Worm (Caenorhabditis elegans) whole organism, L4 larva: ENCODE data around the gene R11G11.16.

Source experiments
- F44E2.7 ChIP-seq: fragments of 200-800 bp; sonication (Bioruptor generic); IDR thresholded peaks from 2 replicates; pipeline ENCODE4 v2.1.2; 2022; ENCODE audit warnings: missing genetic modification characterization, missing compliant biosample characterization
- T26A8.4 ChIP-seq: fragments of 200-800 bp; sonication (Bioruptor generic); IDR thresholded peaks from 2 replicates; pipeline ENCODE4 v1.3.6; 2022; ENCODE audit warnings: missing genetic modification characterization, missing compliant biosample characterization
- Y105C5A.15 ChIP-seq: fragments of 200-800 bp; sonication (Bioruptor generic); IDR thresholded peaks from 2 replicates; pipeline ENCODE4 v1.3.6; 2022; ENCODE audit warnings: missing genetic modification characterization, missing compliant biosample characterization
- Y5F2A.4 ChIP-seq: fragments of 200-800 bp; sonication (Bioruptor generic); optimal IDR thresholded peaks from 2 replicates; lab custom pipeline; 2018; ENCODE audit warnings: mild to moderate bottlenecking, missing genetic modification characterization, missing compliant biosample characterization
- ceh-20 ChIP-seq: fragments of 200-800 bp; sonication (Bioruptor generic); IDR thresholded peaks from 2 replicates; pipeline ENCODE4 v1.3.6; 2022; ENCODE audit warnings: missing genetic modification reagents, missing genetic modification characterization, missing compliant biosample characterization
- ceh-44 ChIP-seq: fragments of 200-800 bp; sonication (Bioruptor generic); IDR thresholded peaks from 2 replicates; pipeline ENCODE4 v1.3.6; 2022; ENCODE audit warnings: missing genetic modification reagents, missing genetic modification characterization, missing compliant biosample characterization
- ceh-62 ChIP-seq: sonication (generic microtip); optimal IDR thresholded peaks from 2 replicates; lab custom pipeline; 2017; ENCODE audit warnings: missing biosample characterization, missing genetic modification characterization
- ces-1 ChIP-seq: fragments of 150-350 bp; sonication (generic microtip); optimal IDR thresholded peaks from 4 replicates; lab custom pipeline; 2014; ENCODE audit warnings: missing biosample characterization, missing genetic modification reagents, missing genetic modification characterization
- cey-2 ChIP-seq: sonication (generic microtip); optimal IDR thresholded peaks from 3 replicates; lab custom pipeline; 2017; ENCODE audit warnings: missing genetic modification characterization, mild to moderate bottlenecking, missing compliant biosample characterization, antibody characterized with exemption, borderline replicate concordance; ENCODE audit not compliant: insufficient read depth
- daf-16 ChIP-seq, 3 experiments: sonication (generic microtip); optimal IDR thresholded peaks; 2 replicates each; lab custom pipeline; 2016 to 2017; ENCODE audit warnings: missing genetic modification characterization in 3 of 3, missing genetic modification reagents in 3 of 3, mild to moderate bottlenecking in 2 of 3, missing compliant biosample characterization in 2 of 3, missing biosample characterization in 1 of 3, moderate library complexity in 1 of 3
- daf-19 ChIP-seq: fragments of 200-800 bp; sonication (Bioruptor generic); conservative IDR thresholded peaks from 2 replicates; pipeline ENCODE4 v1.3.6; 2022; ENCODE audit warnings: missing genetic modification characterization, missing compliant biosample characterization
- daf-8 ChIP-seq: fragments of 200-800 bp; sonication (Bioruptor generic); IDR thresholded peaks from 2 replicates; pipeline ENCODE4 v1.3.6; 2022; ENCODE audit warnings: missing genetic modification characterization, missing compliant biosample characterization
- dmd-6 ChIP-seq: fragments of 200-800 bp; sonication (Bioruptor generic); IDR thresholded peaks from 2 replicates; pipeline ENCODE4 v1.3.6; 2022; ENCODE audit warnings: missing genetic modification reagents, missing genetic modification characterization, missing compliant biosample characterization
- dmd-8 ChIP-seq: fragments of 200-800 bp; sonication (Bioruptor generic); IDR thresholded peaks from 2 replicates; pipeline ENCODE4 v1.3.6; 2022; ENCODE audit warnings: missing genetic modification characterization, missing compliant biosample characterization
- dpl-1 ChIP-seq: fragments of 150-350 bp; optimal IDR thresholded peaks from 2 replicates; lab custom pipeline; 2014; ENCODE audit warnings: missing biosample characterization, missing genetic modification reagents, missing genetic modification characterization
- duxl-1 ChIP-seq: sonication (generic microtip); optimal IDR thresholded peaks from 2 replicates; lab custom pipeline; 2016; ENCODE audit warnings: mild to moderate bottlenecking, missing genetic modification characterization, moderate library complexity, missing compliant biosample characterization; ENCODE audit not compliant: poor library complexity
- hif-1 ChIP-seq, 2 experiments: sonication (generic microtip); optimal IDR thresholded peaks; 2 replicates each; lab custom pipeline; 2016 to 2017; ENCODE audit warnings: missing compliant biosample characterization in 2 of 2, missing genetic modification characterization in 2 of 2, missing genetic modification reagents in 2 of 2, missing genotype in 2 of 2, mild to moderate bottlenecking in 1 of 2
- jun-1 ChIP-seq: fragments of 150-350 bp; optimal IDR thresholded peaks from 2 replicates; lab custom pipeline; 2014; ENCODE audit warnings: missing biosample characterization, missing genetic modification reagents, missing genetic modification characterization
- lin-13 ChIP-seq: fragments of 150-350 bp; optimal IDR thresholded peaks from 2 replicates; lab custom pipeline; 2014; ENCODE audit warnings: missing biosample characterization, missing genetic modification reagents, missing genetic modification characterization
- lin-29 ChIP-seq: fragments of 200-800 bp; sonication (Bioruptor generic); IDR thresholded peaks from 2 replicates; pipeline ENCODE4 v1.3.6; 2022; ENCODE audit warnings: missing genetic modification reagents, missing genetic modification characterization, missing compliant biosample characterization
- lin-39 ChIP-seq: fragments of 150-350 bp; optimal IDR thresholded peaks from 2 replicates; lab custom pipeline; 2014; ENCODE audit warnings: missing biosample characterization, missing genetic modification reagents, missing genetic modification characterization
- lsy-2 ChIP-seq, 2 experiments: fragments of 150-350 bp in 1 of 2; sonication (generic microtip) in 1 of 2; optimal IDR thresholded peaks; 2 replicates each; lab custom pipeline; 2014 to 2017; ENCODE audit warnings: missing biosample characterization in 2 of 2, missing genetic modification characterization in 2 of 2
- madf-9 ChIP-seq: fragments of 200-800 bp; sonication (Bioruptor generic); conservative IDR thresholded peaks from 2 replicates; pipeline ENCODE4 v1.3.6; 2022; ENCODE audit warnings: missing genetic modification reagents, missing genetic modification characterization, missing compliant biosample characterization
- mdl-1 ChIP-seq, 2 experiments: fragments of 150-350 bp in 1 of 2; sonication (generic microtip) in 1 of 2; optimal IDR thresholded peaks; 2 replicates each; lab custom pipeline; 2014 to 2017; ENCODE audit warnings: missing biosample characterization in 2 of 2, missing genetic modification characterization in 2 of 2
- nhr-10 ChIP-seq: fragments of 150-350 bp; optimal IDR thresholded peaks from 2 replicates; lab custom pipeline; 2014; ENCODE audit warnings: missing biosample characterization, missing genetic modification characterization
- nhr-102 ChIP-seq: sonication (generic microtip); optimal IDR thresholded peaks from 2 replicates; lab custom pipeline; 2016; ENCODE audit warnings: mild to moderate bottlenecking, missing genetic modification characterization, moderate library complexity, missing compliant biosample characterization
- nhr-111 ChIP-seq: fragments of 200-800 bp; sonication (Bioruptor generic); optimal IDR thresholded peaks from 2 replicates; lab custom pipeline; 2018; ENCODE audit warnings: mild to moderate bottlenecking, missing genetic modification characterization, missing compliant biosample characterization
- nhr-25 ChIP-seq: sonication (generic microtip); optimal IDR thresholded peaks from 2 replicates; lab custom pipeline; 2017; ENCODE audit warnings: missing genetic modification characterization, mild to moderate bottlenecking, missing compliant biosample characterization, antibody characterized with exemption, moderate library complexity, borderline replicate concordance; ENCODE audit not compliant: insufficient read depth
- nhr-6 ChIP-seq: fragments of 150-350 bp; optimal IDR thresholded peaks from 2 replicates; lab custom pipeline; 2014; ENCODE audit warnings: missing biosample characterization, missing genetic modification characterization
- pha-4 ChIP-seq, 2 experiments: fragments of 150-350 bp in 1 of 2; fragments of 200-800 bp in 1 of 2; sonication (Bioruptor generic) in 1 of 2; IDR thresholded peaks in 1 of 2; optimal IDR thresholded peaks in 1 of 2; 2 replicates each; pipeline versions ENCODE4 v1.3.6 to Lab custom; 2014 to 2022; ENCODE audit warnings: missing genetic modification characterization in 2 of 2, missing genetic modification reagents in 2 of 2, missing biosample characterization in 1 of 2, missing compliant biosample characterization in 1 of 2
- php-3 ChIP-seq: fragments of 200-800 bp; sonication (Bioruptor generic); IDR thresholded peaks from 2 replicates; pipeline ENCODE4 v1.3.6; 2022; ENCODE audit warnings: missing genetic modification reagents, missing genetic modification characterization, missing compliant biosample characterization
- pqm-1 ChIP-seq: sonication (generic microtip); optimal IDR thresholded peaks from 2 replicates; lab custom pipeline; 2017; ENCODE audit warnings: missing biosample characterization, missing genetic modification characterization
- rbr-2 ChIP-seq: sonication (generic microtip); optimal IDR thresholded peaks from 2 replicates; lab custom pipeline; 2016; ENCODE audit warnings: missing genotype, missing genetic modification characterization, missing compliant biosample characterization
- saeg-2 ChIP-seq: fragments of 200-800 bp; sonication (Bioruptor generic); IDR thresholded peaks from 2 replicates; pipeline ENCODE4 v1.3.6; 2022; ENCODE audit warnings: missing genetic modification reagents, missing genetic modification characterization, missing compliant biosample characterization
- set-16 ChIP-seq: fragments of 200-800 bp; sonication (Bioruptor generic); IDR thresholded peaks from 2 replicates; pipeline ENCODE4 v1.3.6; 2022; ENCODE audit warnings: missing genetic modification reagents, missing genetic modification characterization, missing compliant biosample characterization
- spr-1 ChIP-seq: sonication (generic microtip); optimal IDR thresholded peaks from 2 replicates; lab custom pipeline; 2016; ENCODE audit warnings: mild to moderate bottlenecking, missing genetic modification characterization, missing compliant biosample characterization
- spr-3 ChIP-seq: fragments of 200-800 bp; sonication (Bioruptor generic); optimal IDR thresholded peaks from 2 replicates; lab custom pipeline; 2018; ENCODE audit warnings: mild to moderate bottlenecking, missing genetic modification characterization, missing compliant biosample characterization
- tag-97 ChIP-seq: fragments of 200-800 bp; sonication (Bioruptor generic); IDR thresholded peaks from 2 replicates; pipeline ENCODE4 v1.3.6; 2022; ENCODE audit warnings: missing genetic modification characterization, missing compliant biosample characterization
- tra-1 ChIP-seq: fragments of 200-800 bp; sonication (Bioruptor generic); IDR thresholded peaks from 2 replicates; pipeline ENCODE4 v1.3.6; 2022; ENCODE audit warnings: missing genetic modification reagents, missing genetic modification characterization, missing compliant biosample characterization
- unc-39 ChIP-seq: sonication (generic microtip); optimal IDR thresholded peaks from 2 replicates; lab custom pipeline; 2017; ENCODE audit warnings: missing biosample characterization, missing genetic modification characterization
- unc-62 ChIP-seq, 3 experiments: fragments of 150-350 bp in 1 of 3; sonication (generic microtip); optimal IDR thresholded peaks in 2 of 3; peaks in 1 of 3; 1 replicate in 1 of 3; 2 replicates in 2 of 3; lab custom pipeline; 2014 to 2017; ENCODE audit warnings: missing biosample characterization in 3 of 3, missing genetic modification characterization in 3 of 3, missing genetic modification reagents in 3 of 3, missing genotype in 1 of 3
- zfp-2 ChIP-seq: sonication (generic microtip); optimal IDR thresholded peaks from 2 replicates; lab custom pipeline; 2016; ENCODE audit warnings: mild to moderate bottlenecking, missing genetic modification characterization, missing compliant biosample characterization
- ztf-11 ChIP-seq: fragments of 150-350 bp; optimal IDR thresholded peaks from 2 replicates; lab custom pipeline; 2014; ENCODE audit warnings: missing biosample characterization, missing genetic modification characterization

The R11G11.16 gene

ce11 chrV:565984-566383, 41.0 kb upstream of the R11G11.16 start, which contains the start of gene sri-73:
Gene sri-73, minus strand, starts transcription at chrV:566084.
- TF ChIP-seq rbr-2 (tag; lab: Kevin White, UChicago): no peak
- TF ChIP-seq saeg-2 (GFP tag; lab: Robert Waterston, UW): no peak
- TF ChIP-seq cey-2 (tag; lab: Kevin White, UChicago): no peak
- TF ChIP-seq ceh-44 (GFP tag; lab: Robert Waterston, UW): no peak
- TF ChIP-seq madf-9 (GFP tag; lab: Robert Waterston, UW): no peak
- no peak for TF ChIP-seq Y105C5A.15 (GFP tag; lab: Robert Waterston, UW)
- TF ChIP-seq spr-1 (tag; lab: Kevin White, UChicago): no peak
- TF ChIP-seq lsy-2 (tag; optimal IDR thresholded peaks at IDR 0.05; lab: Kevin White, UChicago): no peak
- TF ChIP-seq ceh-62 (tag; lab: Kevin White, UChicago): no peak
- TF ChIP-seq daf-16 (GFP tag; optimal IDR thresholded peaks at IDR 0.05; lab: Kevin White, UChicago): no peak
- TF ChIP-seq daf-16 (tag; optimal IDR thresholded peaks at IDR 0.05; lab: Kevin White, UChicago): no peak
- TF ChIP-seq tag-97 (GFP tag; lab: Robert Waterston, UW): no peak
- TF ChIP-seq lin-29 (GFP tag; lab: Robert Waterston, UW): no peak
- TF ChIP-seq jun-1: no peak
- no peak for TF ChIP-seq daf-19
- TF ChIP-seq duxl-1 (tag; lab: Kevin White, UChicago): no peak
- no peak for TF ChIP-seq dpl-1 (GFP tag; lab: Kevin White, UChicago)
- TF ChIP-seq ceh-20: no peak
- TF ChIP-seq nhr-6 (tag; lab: Kevin White, UChicago): no peak

- TF ChIP-seq Y5F2A.4 (GFP tag; lab: Kevin White, UChicago) (no peak), nhr-10 (tag; lab: Kevin White, UChicago) (no peak), nhr-25 (tag; lab: Kevin White, UChicago) (no peak), nhr-111 (GFP tag; lab: Kevin White, UChicago) (no peak), T26A8.4 (no peak), set-16 (GFP tag; lab: Robert Waterston, UW) (no peak), lsy-2 (tag; optimal IDR thresholded peaks at IDR 0.05; lab: Kevin White, UChicago) (no peak), duxl-1 (tag; lab: Kevin White, UChicago) (no peak), daf-8 (GFP tag; lab: Robert Waterston, UW) (no peak), spr-3 (GFP tag; lab: Kevin White, UChicago) (no peak), hif-1 (tag; optimal IDR thresholded peaks at IDR 0.05; lab: Kevin White, UChicago) (no peak), pha-4 (GFP tag; IDR thresholded peaks at IDR 0.05; lab: Robert Waterston, UW) (no peak), pha-4 (tag; optimal IDR thresholded peaks at IDR 0.05; lab: Kevin White, UChicago) (no peak), dmd-6 (GFP tag; lab: Robert Waterston, UW) (no peak), ztf-11 (tag; lab: Kevin White, UChicago) (no peak), pqm-1 (tag; lab: Kevin White, UChicago) (no peak)
- TF ChIP-seq, all 104 proteins: peak for 0
These were observed 37.9 kb upstream of the R11G11.16 start, which contains the start of gene C14C6.2 for ce11 chrV:562834-563233. Gene C14C6.2, plus strand, starts transcription at chrV:563134.

- TF ChIP-seq nhr-102 (tag; lab: Kevin White, UChicago): no peak
- peak; percentile 86 for TF ChIP-seq ceh-44 (GFP tag; lab: Robert Waterston, UW)
These were observed 35.0 kb upstream of the R11G11.16 start, which contains the start of gene srx-7 for ce11 chrV:559940-560339. Gene srx-7, plus strand, starts transcription at chrV:560195.

- TF ChIP-seq unc-39: no peak
- TF ChIP-seq tra-1: no peak
- TF ChIP-seq lin-13: no peak
- TF ChIP-seq ceh-44 (GFP tag; lab: Robert Waterston, UW): no peak
- TF ChIP-seq unc-62 (GFP tag; optimal IDR thresholded peaks at IDR 0.05 in 1 of 2; lab: Kevin White, UChicago): no peak
- TF ChIP-seq unc-62 (tag; optimal IDR thresholded peaks at IDR 0.05; lab: Kevin White, UChicago): no peak
- TF ChIP-seq zfp-2 (tag; lab: Kevin White, UChicago): no peak
- no peak for TF ChIP-seq dmd-8 (GFP tag; lab: Robert Waterston, UW)
- TF ChIP-seq hif-1 (tag; optimal IDR thresholded peaks at IDR 0.05; lab: Kevin White, UChicago): no peak
- TF ChIP-seq F44E2.7 (GFP tag; lab: Robert Waterston, UW): no peak
- TF ChIP-seq Y105C5A.15 (GFP tag; lab: Robert Waterston, UW): no peak
- TF ChIP-seq mdl-1 (tag; optimal IDR thresholded peaks at IDR 0.05; lab: Kevin White, UChicago): no peak
- no peak for TF ChIP-seq php-3 (GFP tag; lab: Robert Waterston, UW)
- no peak for TF ChIP-seq ces-1
- no peak for TF ChIP-seq spr-1 (tag; lab: Kevin White, UChicago)
- TF ChIP-seq lin-39 (tag; lab: Kevin White, UChicago): no peak
- TF ChIP-seq dpl-1 (GFP tag; lab: Kevin White, UChicago): no peak
These were observed 31.1 kb upstream of the R11G11.16 start, which contains the start of gene srx-8 for ce11 chrV:556055-556454. Gene srx-8, minus strand, starts transcription at chrV:556155.
